Fruit fly (Drosophila melanogaster) whole organism: Measurements from ENCODE around the gene sphe.

ENCODE experiments used
- CG8478 ChIP-seq: fragments of >200 bp; optimal IDR thresholded peaks from 2 replicates; lab custom pipeline; 2018; ENCODE audit warnings: inconsistent platforms
- psq ChIP-seq: fragments of >200 bp; optimal IDR thresholded peaks from 2 replicates; lab custom pipeline; 2017
- usp ChIP-seq: fragments of >200 bp; optimal IDR thresholded peaks from 2 replicates; lab custom pipeline; 2017; ENCODE audit warnings: missing biosample characterization, missing genetic modification characterization, mixed read lengths

- TF ChIP-seq CG8478 (lab: Kevin White, UChicago), result no peak
- TF ChIP-seq usp, result no peak
- no peak for TF ChIP-seq psq
Measured at dm6 chrX:16736180-16736579, 34.4 kb upstream of the sphe start.
